Fruit fly (Drosophila melanogaster): Measurements from ENCODE around the gene CG14357.

DNA sequence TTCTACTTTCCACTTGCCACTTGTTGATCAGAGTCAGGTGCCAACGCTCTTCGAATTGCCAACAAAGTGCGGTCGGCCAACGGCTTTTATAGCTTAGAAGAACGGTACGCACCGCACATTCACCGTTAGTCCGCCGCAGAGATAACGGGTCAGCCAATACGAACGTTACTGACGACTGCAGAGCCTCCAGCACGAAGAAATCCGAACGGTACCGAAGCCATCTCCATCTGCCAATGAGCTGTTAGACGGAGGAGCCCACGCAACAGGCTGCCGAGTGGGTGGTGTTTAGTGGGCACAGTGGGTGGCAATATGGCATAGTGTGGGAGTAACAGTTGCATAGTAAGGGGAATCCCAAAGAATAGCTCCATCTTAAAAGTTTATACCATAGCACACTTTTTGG, 15.2 kb downstream of the CG14357 start, which contains the start of gene CCHa1:
- TF ChIP-seq CG9139 (GFP tag; optimal IDR thresholded peaks at IDR 0.05) (no peak), Met (GFP tag; optimal IDR thresholded peaks at IDR 0.05) (no peak)

Data from whole organism, prepupa.